Fruit fly (Drosophila melanogaster): ENCODE data around the gene Srp72.

Srp72 gene

dm6 chr3R:20576789-20577188 lies 11.7 kb upstream of the Srp72 start, which contains the start of the genes TFAM and CG5412 (continued):
- no peak for TF ChIP-seq Fer2 (tag; optimal IDR thresholded peaks at IDR 0.05)
- peak; percentile 71 for TF ChIP-seq ftz-f1 (GFP tag; optimal IDR thresholded peaks at IDR 0.05)
- TF ChIP-seq lbe (GFP tag; optimal IDR thresholded peaks at IDR 0.05) = no peak
- no peak for TF ChIP-seq Hand (GFP tag; optimal IDR thresholded peaks at IDR 0.05)
- TF ChIP-seq Atf6 (GFP tag; IDR thresholded peaks at IDR 0.05) = no peak
- peak; percentile 21 for TF ChIP-seq CG14710 (tag; optimal IDR thresholded peaks at IDR 0.05)
- TF ChIP-seq Atf3 (GFP tag; optimal IDR thresholded peaks at IDR 0.05) = no peak
- TF ChIP-seq Optix (GFP tag; IDR thresholded peaks at IDR 0.05) = no peak
- TF ChIP-seq CG18011 (GFP tag; optimal IDR thresholded peaks at IDR 0.05) = no peak
- TF ChIP-seq CG34422 (GFP tag; IDR thresholded peaks at IDR 0.05) = no peak; the same call in 2 of the 3 replicates
- no peak for TF ChIP-seq CG11695 (GFP tag; IDR thresholded peaks at IDR 0.05)
- no peak for TF ChIP-seq Med (GFP tag)
- TF ChIP-seq pzg (GFP tag; optimal IDR thresholded peaks at IDR 0.05) = peak; percentile 66
- no peak for TF ChIP-seq CG32767 (GFP tag; IDR thresholded peaks at IDR 0.05)
- no peak for TF ChIP-seq CG6254 (GFP tag; optimal IDR thresholded peaks at IDR 0.05)
- TF ChIP-seq Dref (GFP tag; IDR thresholded peaks at IDR 0.05) = peak; percentile 75
- TF ChIP-seq Kr (GFP tag; optimal IDR thresholded peaks at IDR 0.05) = no peak
- TF ChIP-seq Dp (GFP tag; optimal IDR thresholded peaks at IDR 0.05) = peak; percentile 38
- TF ChIP-seq sug (tag; optimal IDR thresholded peaks at IDR 0.05) = no peak
- no peak for TF ChIP-seq rib (GFP tag; IDR thresholded peaks at IDR 0.05)
- TF ChIP-seq Hey (tag; optimal IDR thresholded peaks at IDR 0.05) = no peak
- TF ChIP-seq bbx (GFP tag; IDR thresholded peaks at IDR 0.05; ENCODE audit: partially characterized antibody) = peak; percentile 61; the same call in 1 of the 2 replicates
- no peak for TF ChIP-seq gcm2 (GFP tag; optimal IDR thresholded peaks at IDR 0.05)
- peak; percentile 24 for TF ChIP-seq dm (GFP tag; optimal IDR thresholded peaks at IDR 0.05)
- no peak for TF ChIP-seq E2f1 (GFP tag; IDR thresholded peaks at IDR 0.05)
- TF ChIP-seq fd64A (GFP tag; optimal IDR thresholded peaks at IDR 0.05) = no peak
- peak; percentile 2 for TF ChIP-seq CG6813 (GFP tag; optimal IDR thresholded peaks at IDR 0.05)
- peak; percentile 13 for TF ChIP-seq Lhr (GFP tag; optimal IDR thresholded peaks at IDR 0.05)
- no peak for TF ChIP-seq CG12769 (tag; optimal IDR thresholded peaks at IDR 0.05)
- peak; percentile 49 for TF ChIP-seq phol (tag; optimal IDR thresholded peaks at IDR 0.05)
- TF ChIP-seq CG9817 (tag; optimal IDR thresholded peaks at IDR 0.05) = no peak
- TF ChIP-seq D19B (GFP tag; optimal IDR thresholded peaks at IDR 0.05) = no peak
- peak; percentile 83 for TF ChIP-seq MESR4 (GFP tag; optimal IDR thresholded peaks at IDR 0.05)
- no peak for TF ChIP-seq CG10321 (GFP tag; IDR thresholded peaks at IDR 0.05)
- TF ChIP-seq luna (GFP tag; optimal IDR thresholded peaks at IDR 0.05) = no peak
- TF ChIP-seq CG10462 (GFP tag; optimal IDR thresholded peaks at IDR 0.05) = no peak
- TF ChIP-seq Stat92E (GFP tag; optimal IDR thresholded peaks at IDR 0.05) = peak in 1 of 3 experiments; percentile 49
- TF ChIP-seq CG31224 (GFP tag; IDR thresholded peaks at IDR 0.05) = no peak
- no peak for TF ChIP-seq CG13624 (GFP tag; optimal IDR thresholded peaks at IDR 0.05)
- TF ChIP-seq scrt (GFP tag; optimal IDR thresholded peaks at IDR 0.05) = peak; percentile 85
- TF ChIP-seq CG17186 (GFP tag; optimal IDR thresholded peaks at IDR 0.05) = no peak
- no peak for TF ChIP-seq pan (optimal IDR thresholded peaks at IDR 0.05)
- TF ChIP-seq pan (GFP tag; optimal IDR thresholded peaks at IDR 0.05 in 1 of 2, IDR thresholded peaks at IDR 0.05 in 1 of 2) = no peak
- TF ChIP-seq Hr78 (GFP tag; optimal IDR thresholded peaks at IDR 0.05) = no peak
- TF ChIP-seq CG33557 (GFP tag; optimal IDR thresholded peaks at IDR 0.05) = no peak
- peak; percentile 55 for TF ChIP-seq stwl (tag; optimal IDR thresholded peaks at IDR 0.05)
- TF ChIP-seq gsb-n (tag; optimal IDR thresholded peaks at IDR 0.05) = no peak
- no peak; the same call in 2 of the 3 replicates for TF ChIP-seq Opbp (GFP tag; IDR thresholded peaks at IDR 0.05; ENCODE audit: partially characterized antibody)
- peak; percentile 93 for TF ChIP-seq MBD-R2 (GFP tag; IDR thresholded peaks at IDR 0.05)
- TF ChIP-seq al (GFP tag; IDR thresholded peaks at IDR 0.05) = no peak
